Fruit fly (Drosophila melanogaster) whole organism, embryonic: ENCODE results near the gene dsx-c73A.

Source experiments
- Blimp-1 ChIP-seq: fragments of 200-800 bp; sonication (Bioruptor generic); optimal IDR thresholded peaks from 3 replicates; lab custom pipeline; 2018; ENCODE audit warnings: missing biosample characterization, missing genetic modification characterization, mild to moderate bottlenecking, moderate library complexity, missing genetic modification reagents
- CG10209 ChIP-seq: fragments of 200-800 bp; sonication (Bioruptor generic); optimal IDR thresholded peaks from 3 replicates; lab custom pipeline; 2017; ENCODE audit warnings: missing biosample characterization, mild to moderate bottlenecking, missing genetic modification characterization, missing genetic modification reagents
- CG10267 ChIP-seq: fragments of 200-800 bp; sonication (Bioruptor generic); optimal IDR thresholded peaks from 2 replicates; lab custom pipeline; 2018; ENCODE audit warnings: missing biosample characterization, mild to moderate bottlenecking, missing genetic modification characterization, moderate library complexity
- CG11456 ChIP-seq: fragments of 200-800 bp; sonication (Bioruptor generic); IDR thresholded peaks from 3 replicates; pipeline ENCODE4 v1.3.6; 2022; ENCODE audit warnings: missing biosample characterization, missing genetic modification characterization
- CG13775 ChIP-seq: fragments of 200-800 bp; sonication (Bioruptor generic); optimal IDR thresholded peaks from 3 replicates; lab custom pipeline; 2017; ENCODE audit warnings: missing biosample characterization, mild to moderate bottlenecking, missing genetic modification characterization
- CG14667 ChIP-seq: fragments of 200-800 bp; sonication (Bioruptor generic); IDR thresholded peaks from 2 replicates; pipeline ENCODE4 v1.3.6; 2022; ENCODE audit warnings: missing biosample characterization, missing genetic modification characterization
- CG14710 ChIP-seq: fragments of 200-800 bp; sonication (Bioruptor generic); optimal IDR thresholded peaks from 3 replicates; lab custom pipeline; 2019; ENCODE audit warnings: missing biosample characterization, mild to moderate bottlenecking, missing genetic modification characterization, moderate library complexity
- CG16815 ChIP-seq: fragments of 200-800 bp; sonication (Bioruptor generic); optimal IDR thresholded peaks from 3 replicates; lab custom pipeline; 2017; ENCODE audit warnings: missing biosample characterization, mild to moderate bottlenecking, missing genetic modification characterization
- CG17361 ChIP-seq: fragments of 200-800 bp; sonication (Bioruptor generic); IDR thresholded peaks from 3 replicates; pipeline ENCODE4 v1.3.6; 2022; ENCODE audit warnings: missing biosample characterization, missing genetic modification characterization
- CG17802 ChIP-seq: fragments of 200-800 bp; sonication (Bioruptor generic); optimal IDR thresholded peaks from 2 replicates; lab custom pipeline; 2018; ENCODE audit warnings: missing biosample characterization, mild to moderate bottlenecking, missing genetic modification characterization, moderate library complexity
- CG18476 ChIP-seq: fragments of 200-800 bp; sonication (Bioruptor generic); optimal IDR thresholded peaks from 2 replicates; lab custom pipeline; 2016; ENCODE audit warnings: missing biosample characterization, mild to moderate bottlenecking, missing genetic modification characterization
- CG2678 ChIP-seq: fragments of 200-800 bp; sonication (Bioruptor generic); optimal IDR thresholded peaks from 3 replicates; lab custom pipeline; 2019; ENCODE audit warnings: missing biosample characterization, mild to moderate bottlenecking, missing genetic modification characterization, moderate library complexity
- CG2712 ChIP-seq: fragments of 200-800 bp; optimal IDR thresholded peaks from 3 replicates; lab custom pipeline; 2019; ENCODE audit warnings: missing biosample characterization, mild to moderate bottlenecking, missing genetic modification characterization, moderate library complexity
- CG31224 ChIP-seq: fragments of 200-800 bp; sonication (Bioruptor generic); IDR thresholded peaks from 2 replicates; pipeline ENCODE4 v1.3.6; 2022; ENCODE audit warnings: missing biosample characterization, missing genetic modification characterization
- CG3726 ChIP-seq: fragments of 200-800 bp; sonication (Bioruptor generic); IDR thresholded peaks from 3 replicates; pipeline ENCODE4, ENCODE4 v1.3.6; 2022; ENCODE audit warnings: missing biosample characterization, missing genetic modification characterization
- CG4820 ChIP-seq: fragments of 200-800 bp; sonication (Bioruptor generic); optimal IDR thresholded peaks from 3 replicates; lab custom pipeline; 2016; ENCODE audit warnings: missing biosample characterization, missing genetic modification characterization
- CG7357 ChIP-seq: fragments of 200-800 bp; sonication (Bioruptor generic); IDR thresholded peaks from 3 replicates; pipeline ENCODE4 v1.3.6; 2022; ENCODE audit warnings: missing biosample characterization, missing genetic modification characterization
- CG7928 ChIP-seq: fragments of 200-800 bp; sonication (Bioruptor generic); optimal IDR thresholded peaks from 2 replicates; lab custom pipeline; 2017; ENCODE audit warnings: missing biosample characterization, mild to moderate bottlenecking, missing genetic modification characterization
- CG8388 ChIP-seq: fragments of 200-800 bp; sonication (Bioruptor generic); optimal IDR thresholded peaks from 2 replicates; lab custom pipeline; 2019; ENCODE audit warnings: missing biosample characterization, mild to moderate bottlenecking, missing genetic modification characterization, moderate library complexity
- CG9437 ChIP-seq: fragments of 200-800 bp; sonication (Bioruptor generic); optimal IDR thresholded peaks from 2 replicates; lab custom pipeline; 2018; ENCODE audit warnings: missing biosample characterization, mild to moderate bottlenecking, missing genetic modification characterization
- CHES-1-like ChIP-seq: fragments of 200-800 bp; sonication (Bioruptor generic); optimal IDR thresholded peaks from 2 replicates; lab custom pipeline; 2016; ENCODE audit warnings: missing biosample characterization, missing genetic modification characterization
- Deaf1 ChIP-seq: fragments of 200-800 bp; optimal IDR thresholded peaks from 3 replicates; lab custom pipeline; 2019; ENCODE audit warnings: missing biosample characterization, mild to moderate bottlenecking, missing genetic modification characterization, moderate library complexity
- HLHmδ ChIP-seq: fragments of 200-800 bp; sonication (Bioruptor generic); optimal IDR thresholded peaks from 2 replicates; lab custom pipeline; 2018; ENCODE audit warnings: missing biosample characterization, mild to moderate bottlenecking, missing genetic modification characterization, moderate library complexity
- Hey ChIP-seq: fragments of 200-800 bp; sonication (Bioruptor generic); optimal IDR thresholded peaks from 3 replicates; lab custom pipeline; 2018; ENCODE audit warnings: missing biosample characterization, mild to moderate bottlenecking, missing genetic modification characterization
- Med ChIP-seq: fragments of 200-800 bp; sonication (Bioruptor generic); peaks from one replicate; lab custom pipeline; 2016; ENCODE audit warnings: missing biosample characterization, missing genetic modification characterization, mild to moderate bottlenecking, inconsistent platforms, moderate library complexity
- NFAT ChIP-seq: fragments of 200-800 bp; sonication (Bioruptor generic); IDR thresholded peaks from 2 replicates; pipeline ENCODE4 v1.3.6; 2022; ENCODE audit warnings: missing biosample characterization, missing genetic modification characterization
- Nf-YC ChIP-seq: fragments of 200-800 bp; optimal IDR thresholded peaks from 3 replicates; lab custom pipeline; 2019; ENCODE audit warnings: missing biosample characterization, mild to moderate bottlenecking, missing genetic modification characterization, moderate library complexity
- Sox100B ChIP-seq: fragments of 200-800 bp; sonication (Bioruptor generic); optimal IDR thresholded peaks from 3 replicates; lab custom pipeline; 2018; ENCODE audit warnings: missing biosample characterization, mild to moderate bottlenecking, missing genetic modification characterization
- bab2 ChIP-seq: fragments of 200-800 bp; sonication (Bioruptor generic); optimal IDR thresholded peaks from 2 replicates; lab custom pipeline; 2016; ENCODE audit warnings: missing biosample characterization, missing genetic modification characterization
- bbx ChIP-seq: fragments of 200-800 bp; sonication (Bioruptor generic); IDR thresholded peaks from 2 replicates; pipeline ENCODE4 v1.3.6; 2022; ENCODE audit warnings: missing biosample characterization, missing genetic modification characterization; ENCODE audit not compliant: partially characterized antibody
- ci ChIP-seq: fragments of 200-800 bp; sonication (Bioruptor generic); IDR thresholded peaks from 3 replicates; pipeline ENCODE4 v1.3.6; 2022; ENCODE audit warnings: missing biosample characterization, missing genetic modification characterization
- grn ChIP-seq: fragments of 200-800 bp; sonication (Bioruptor generic); optimal IDR thresholded peaks from 3 replicates; lab custom pipeline; 2017; ENCODE audit warnings: missing biosample characterization, missing genetic modification characterization
- inv ChIP-seq: fragments of 200-800 bp; sonication (Bioruptor generic); IDR thresholded peaks from 2 replicates; pipeline ENCODE4 v1.3.6; 2022; ENCODE audit warnings: missing biosample characterization, missing genetic modification characterization; ENCODE audit not compliant: partially characterized antibody
- knrl ChIP-seq: fragments of 200-800 bp; sonication (Bioruptor generic); IDR thresholded peaks from 3 replicates; pipeline ENCODE4 v1.3.6; 2022; ENCODE audit warnings: missing biosample characterization, missing genetic modification characterization; ENCODE audit not compliant: partially characterized antibody
- lbe ChIP-seq: fragments of 200-800 bp; sonication (Bioruptor generic); optimal IDR thresholded peaks from 2 replicates; lab custom pipeline; 2016; ENCODE audit warnings: missing biosample characterization, mild to moderate bottlenecking, missing genetic modification characterization
- lola ChIP-seq, 3 experiments: fragments of >200 bp in 2 of 3; fragments of 200-800 bp in 1 of 3; sonication (Bioruptor generic) in 1 of 3; optimal IDR thresholded peaks; 2 replicates each; lab custom pipeline; 2017 to 2019; ENCODE audit warnings: missing biosample characterization in 3 of 3, missing genetic modification characterization in 3 of 3, mild to moderate bottlenecking in 1 of 3, moderate library complexity in 1 of 3
- phol ChIP-seq: fragments of 200-800 bp; sonication (Bioruptor generic); optimal IDR thresholded peaks from 3 replicates; lab custom pipeline; 2018; ENCODE audit warnings: missing biosample characterization, mild to moderate bottlenecking, missing genetic modification characterization, moderate library complexity
- sens ChIP-seq: fragments of 200-800 bp; sonication (Bioruptor generic); peaks from one replicate; lab custom pipeline; 2016; ENCODE audit warnings: missing biosample characterization, missing genetic modification characterization
- tgo ChIP-seq: fragments of 200-800 bp; sonication (Bioruptor generic); IDR thresholded peaks from 3 replicates; pipeline ENCODE4 v1.3.6; 2022; ENCODE audit warnings: missing biosample characterization, missing genetic modification characterization
- trem ChIP-seq: fragments of 200-800 bp; optimal IDR thresholded peaks from 3 replicates; lab custom pipeline; 2019; ENCODE audit warnings: missing biosample characterization, mild to moderate bottlenecking, missing genetic modification characterization, moderate library complexity
- ttk ChIP-seq: fragments of 200-800 bp; sonication (Bioruptor generic); IDR thresholded peaks from 2 replicates; pipeline ENCODE4 v2.1.2; 2022; ENCODE audit warnings: missing biosample characterization, missing genetic modification characterization

dsx-c73A gene

dm6 chr3L:16488483-16489258 is 36.9 kb upstream of the dsx-c73A start (continued):
- TF ChIP-seq CG2678 (peak; percentile 44), CG13775 (GFP tag; lab: Kevin White, UChicago) (peak; percentile 3), Deaf1 (no peak), HLHmδ (GFP tag; lab: Kevin White, UChicago) (peak; percentile 83), CG10209 (GFP tag; lab: Kevin White, UChicago) (peak; percentile 20), lbe (GFP tag; lab: Kevin White, UChicago) (peak; percentile 49), CG18476 (GFP tag; lab: Kevin White, UChicago) (no peak), ttk (peak; percentile 43; the same call in 1 of the 2 replicates), CG9437 (GFP tag; lab: Kevin White, UChicago) (no peak), trem (tag; lab: Kevin White, UChicago) (peak; percentile 15), Hey (tag; lab: Kevin White, UChicago) (no peak), CG17361 (GFP tag; lab: Robert Waterston, UW) (peak; percentile 64), CG7928 (GFP tag; lab: Kevin White, UChicago) (no peak), Nf-YC (tag; lab: Kevin White, UChicago) (no peak), tgo (GFP tag; lab: Robert Waterston, UW) (peak; percentile 30; the same call in 2 of the 3 replicates), phol (tag; lab: Kevin White, UChicago) (peak; percentile 65), NFAT (0 out of 2 replicates have a peak, but pooled peaks have one; percentile 24), CG8388 (peak; percentile 55), CG14667 (GFP tag; lab: Robert Waterston, UW) (no peak), Med (GFP tag; lab: Kevin White, UChicago) (peak; percentile 62), grn (peak; percentile 45), Sox100B (GFP tag; lab: Kevin White, UChicago) (peak; percentile 36), knrl (GFP tag; lab: Robert Waterston, UW) (no peak), CG7357 (GFP tag; lab: Robert Waterston, UW) (no peak), CG2712 (tag; lab: Kevin White, UChicago) (peak; percentile 42), CG17802 (tag; lab: Kevin White, UChicago) (peak; percentile 10), CG4820 (GFP tag; lab: Kevin White, UChicago) (peak; percentile 34), CG14710 (peak; percentile 35), ci (GFP tag; lab: Robert Waterston, UW) (0 out of 3 replicates have a peak, but pooled peaks have one; percentile 54), bbx (GFP tag; lab: Robert Waterston, UW) (0 out of 2 replicates have a peak, but pooled peaks have one; percentile 18), Blimp-1 (GFP tag; lab: Kevin White, UChicago) (peak; percentile 81), lola (GFP tag; optimal IDR thresholded peaks at IDR 0.05; lab: Kevin White, UChicago) (peak in 1 of 3 experiments; percentile 66), CG31224 (GFP tag; lab: Robert Waterston, UW) (0 out of 2 replicates have a peak, but pooled peaks have one; percentile 7), CHES-1-like (GFP tag; lab: Kevin White, UChicago) (no peak), CG10267 (tag; lab: Kevin White, UChicago) (peak; percentile 18), CG3726 (GFP tag; lab: Robert Waterston, UW) (0 out of 3 replicates have a peak, but pooled peaks have one; percentile 26), sens (GFP tag; lab: Kevin White, UChicago) (peak; percentile 85), inv (GFP tag; lab: Robert Waterston, UW) (no peak), bab2 (GFP tag; lab: Kevin White, UChicago) (peak; percentile 3), CG16815 (peak; percentile 3), CG11456 (GFP tag; lab: Robert Waterston, UW) (0 out of 3 replicates have a peak, but pooled peaks have one; percentile 37)
